Worm (Caenorhabditis elegans) whole organism, midembryonic: Measurements from ENCODE around the gene W07G4.1.

Source experiments
- T22C8.4 ChIP-seq: fragments of 200-800 bp; sonication (Bioruptor generic); IDR thresholded peaks from 2 replicates; pipeline ENCODE4 v1.3.6; 2022; ENCODE audit warnings: missing genetic modification characterization, missing compliant biosample characterization
- flt-1 ChIP-seq: fragments of 200-800 bp; sonication (Bioruptor generic); IDR thresholded peaks from 2 replicates; pipeline ENCODE4 v1.3.6; 2022; ENCODE audit warnings: missing genetic modification characterization, missing compliant biosample characterization
- klf-2 ChIP-seq: fragments of 200-800 bp; sonication (Bioruptor generic); conservative IDR thresholded peaks from 2 replicates; pipeline ENCODE4 v1.3.6; 2022; ENCODE audit warnings: missing genetic modification reagents, missing genetic modification characterization, missing compliant biosample characterization
- med-1 ChIP-seq: sonication (generic microtip); optimal IDR thresholded peaks from 2 replicates; lab custom pipeline; 2017; ENCODE audit warnings: missing genetic modification characterization, mild to moderate bottlenecking, missing compliant biosample characterization, antibody characterized with exemption, missing genetic modification reagents; ENCODE audit not compliant: insufficient read depth
- ref-1 ChIP-seq: fragments of 200-800 bp; sonication (Bioruptor generic); conservative IDR thresholded peaks from 2 replicates; pipeline ENCODE4 v1.3.6; 2022; ENCODE audit warnings: missing genetic modification reagents, missing genetic modification characterization, missing compliant biosample characterization
- ztf-23 ChIP-seq: fragments of 200-800 bp; sonication (Bioruptor generic); IDR thresholded peaks from 2 replicates; pipeline ENCODE4 v1.3.6; 2022; ENCODE audit warnings: missing genetic modification reagents, missing genetic modification characterization, missing compliant biosample characterization

ce11 chrV:13009843-13010242 lies 23.5 kb upstream of the W07G4.1 start:
- TF ChIP-seq T22C8.4 (GFP tag; lab: Robert Waterston, UW) = no peak
- no peak for TF ChIP-seq ztf-23
- no peak for TF ChIP-seq flt-1 (GFP tag; lab: Robert Waterston, UW)
- TF ChIP-seq klf-2 = no peak
- no peak for TF ChIP-seq ref-1 (GFP tag; lab: Robert Waterston, UW)
- TF ChIP-seq med-1 (GFP tag; lab: Kevin White, UChicago) = no peak
